Worm (Caenorhabditis elegans) whole organism, young adult: Measurements from ENCODE around the gene F28F8.7.
A peak's percentile ranks its signal among the peaks of the same experiment; 100 is the strongest.

Experiments
- D2030.7 ChIP-seq: fragments of 200-800 bp; sonication (Bioruptor generic); IDR thresholded peaks from 2 replicates; pipeline ENCODE4 v1.3.6; 2022; ENCODE audit warnings: missing genetic modification reagents, missing genetic modification characterization, missing compliant biosample characterization
- F49E8.2 ChIP-seq: sonication (generic microtip); optimal IDR thresholded peaks from 3 replicates; lab custom pipeline; 2017; ENCODE audit warnings: missing genetic modification characterization, mild to moderate bottlenecking, missing compliant biosample characterization, antibody characterized with exemption, moderate library complexity; ENCODE audit not compliant: insufficient read depth
- F57C9.4 ChIP-seq: sonication (generic microtip); optimal IDR thresholded peaks from 2 replicates; lab custom pipeline; 2017; ENCODE audit warnings: mild to moderate bottlenecking, missing genetic modification characterization, missing compliant biosample characterization
- ama-1 ChIP-seq, 3 experiments: fragments of 150-350 bp in 1 of 3; sonication (generic microtip) in 2 of 3; optimal IDR thresholded peaks; 2 replicates each; lab custom pipeline; 2014 to 2018; ENCODE audit warnings: missing biosample characterization in 2 of 3, missing genetic modification characterization in 2 of 3, missing genetic modification reagents in 2 of 3
- aptf-3 ChIP-seq: fragments of 200-800 bp; sonication (Bioruptor generic); IDR thresholded peaks from 2 replicates; pipeline ENCODE4 v1.3.6; 2022; ENCODE audit warnings: missing genetic modification characterization, missing compliant biosample characterization
- athp-1 ChIP-seq: sonication (generic microtip); optimal IDR thresholded peaks from 2 replicates; lab custom pipeline; 2017; ENCODE audit warnings: mild to moderate bottlenecking, missing genetic modification characterization, missing compliant biosample characterization
- chd-7 ChIP-seq: sonication (generic microtip); optimal IDR thresholded peaks from 2 replicates; lab custom pipeline; 2016; ENCODE audit warnings: mild to moderate bottlenecking, missing genetic modification characterization, moderate library complexity, missing compliant biosample characterization
- hrde-1 ChIP-seq: sonication (generic microtip); optimal IDR thresholded peaks from 2 replicates; lab custom pipeline; 2016; ENCODE audit warnings: missing genetic modification characterization, mild to moderate bottlenecking, missing compliant biosample characterization, moderate library complexity, missing genotype, missing genetic modification reagents, borderline replicate concordance
- lin-40 ChIP-seq: sonication (generic microtip); optimal IDR thresholded peaks from 2 replicates; lab custom pipeline; 2016; ENCODE audit warnings: missing genetic modification characterization, mild to moderate bottlenecking, missing compliant biosample characterization, missing genotype, missing genetic modification reagents
- madf-8 ChIP-seq: fragments of 200-800 bp; sonication (Bioruptor generic); conservative IDR thresholded peaks from 2 replicates; pipeline ENCODE4 v1.3.6; 2022; ENCODE audit warnings: missing genetic modification reagents, missing genetic modification characterization, missing compliant biosample characterization
- nhr-90 ChIP-seq: sonication (generic microtip); optimal IDR thresholded peaks from 2 replicates; lab custom pipeline; 2016; ENCODE audit warnings: missing genotype, mild to moderate bottlenecking, missing genetic modification characterization, missing compliant biosample characterization

- TF ChIP-seq madf-8 = no peak
- TF ChIP-seq lin-40 (tag; lab: Kevin White, UChicago) = no peak
- TF ChIP-seq F57C9.4 (tag; lab: Kevin White, UChicago) = no peak
- TF ChIP-seq aptf-3 (GFP tag; lab: Robert Waterston, UW) = no peak
- no peak for TF ChIP-seq hrde-1 (tag; lab: Kevin White, UChicago)
- no peak for TF ChIP-seq athp-1 (tag; lab: Kevin White, UChicago)
- no peak for TF ChIP-seq nhr-90 (tag; lab: Kevin White, UChicago)
- TF ChIP-seq D2030.7 (GFP tag; lab: Robert Waterston, UW) = no peak
- TF ChIP-seq ama-1 (optimal IDR thresholded peaks at IDR 0.05; lab: Kevin White, UChicago) = peak; percentile 85
- no peak for TF ChIP-seq ama-1 (GFP tag; optimal IDR thresholded peaks at IDR 0.05; lab: Kevin White, UChicago)
- TF ChIP-seq chd-7 = no peak
- no peak for TF ChIP-seq F49E8.2 (tag; lab: Kevin White, UChicago)
Measured at ce11 chrV:15567344-15567804, 23.0 kb downstream of the F28F8.7 start, which contains the start of gene acs-2.
